Fruit fly (Drosophila melanogaster): ENCODE data around the gene tzn.

tzn gene

DNA sequence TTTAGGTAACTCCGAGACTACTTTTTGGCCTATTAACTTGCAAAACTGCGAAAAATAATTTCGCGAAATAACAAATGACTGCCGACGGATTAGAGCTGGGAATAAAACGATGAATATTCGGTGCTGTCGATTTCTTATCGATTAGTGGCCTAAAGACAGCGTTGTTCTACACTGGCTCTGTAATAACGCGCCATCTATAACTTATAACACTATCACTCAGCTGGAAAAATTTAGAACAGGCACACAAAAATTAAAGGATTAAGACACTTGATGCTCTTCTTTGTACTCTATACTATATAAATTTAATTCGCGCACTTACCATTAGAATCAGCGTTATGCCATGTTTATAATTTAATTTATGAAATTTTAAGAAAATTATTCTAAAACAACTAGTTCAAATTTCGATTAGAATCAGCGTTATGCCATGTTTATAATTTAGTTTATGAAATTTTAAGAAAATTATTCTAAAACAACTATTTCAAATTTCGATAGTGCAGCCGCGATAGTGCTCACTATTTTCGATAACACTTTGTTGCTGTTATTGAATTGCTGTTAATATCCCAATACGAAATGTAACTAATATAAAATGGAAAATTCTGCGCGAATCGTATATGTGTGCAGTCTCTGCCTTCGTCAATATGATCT is 43.1 kb downstream of the tzn start, which contains the start of the genes CSN3 and CG11456 (continued):
- TF ChIP-seq danr (GFP tag; IDR thresholded peaks at IDR 0.05) (no peak), Lpt (GFP tag; optimal IDR thresholded peaks at IDR 0.05) (no peak), CG8281 (tag; optimal IDR thresholded peaks at IDR 0.05) (no peak), ind (GFP tag; optimal IDR thresholded peaks at IDR 0.05) (peak; percentile 56), CG1832 (GFP tag; optimal IDR thresholded peaks at IDR 0.05) (no peak), jing (GFP tag; optimal IDR thresholded peaks at IDR 0.05) (no peak), CG2202 (tag; optimal IDR thresholded peaks at IDR 0.05) (no peak), Doc3 (GFP tag; IDR thresholded peaks at IDR 0.05; ENCODE audit: partially characterized antibody) (peak; percentile 63; the same call in 1 of the 3 replicates), hb (GFP tag; IDR thresholded peaks at IDR 0.05; ENCODE audit: partially characterized antibody) (peak; percentile 50; the same call in 1 of the 3 replicates), tio (GFP tag; optimal IDR thresholded peaks at IDR 0.05) (no peak), CG9876 (GFP tag; optimal IDR thresholded peaks at IDR 0.05) (no peak), lilli (GFP tag; optimal IDR thresholded peaks at IDR 0.05) (peak; percentile 58), bab2 (GFP tag; optimal IDR thresholded peaks at IDR 0.05) (peak; percentile 43), Fer3 (tag; optimal IDR thresholded peaks at IDR 0.05) (peak; percentile 1), Hr39 (optimal IDR thresholded peaks at IDR 0.05) (no peak), insv (GFP tag; optimal IDR thresholded peaks at IDR 0.05) (peak in 1 of 2 experiments; percentile 7), CG10462 (GFP tag; optimal IDR thresholded peaks at IDR 0.05) (no peak), CG10431 (GFP tag; optimal IDR thresholded peaks at IDR 0.05) (no peak), CG8924 (tag; optimal IDR thresholded peaks at IDR 0.05) (no peak), Side (GFP tag; optimal IDR thresholded peaks at IDR 0.05) (peak; percentile 14), Jarid2 (GFP tag; optimal IDR thresholded peaks at IDR 0.05) (no peak), pnt (GFP tag; optimal IDR thresholded peaks at IDR 0.05) (peak; percentile 5), stwl (tag; optimal IDR thresholded peaks at IDR 0.05) (peak; percentile 89), Ets97D (GFP tag; optimal IDR thresholded peaks at IDR 0.05) (peak; percentile 72), CG14710 (tag; optimal IDR thresholded peaks at IDR 0.05) (peak; percentile 60), CG5245 (GFP tag; optimal IDR thresholded peaks at IDR 0.05) (peak; percentile 34), gfzf (GFP tag; optimal IDR thresholded peaks at IDR 0.05) (peak; percentile 21), CG3065 (GFP tag; optimal IDR thresholded peaks at IDR 0.05) (peak; percentile 9), CG14965 (GFP tag; optimal IDR thresholded peaks at IDR 0.05; ENCODE audit: borderline replicate concordance) (no peak), CoRest (tag; optimal IDR thresholded peaks at IDR 0.05) (peak; percentile 58), CG33213 (GFP tag; optimal IDR thresholded peaks at IDR 0.05) (peak; percentile 73), ken (GFP tag; IDR thresholded peaks at IDR 0.05) (peak; percentile 61; the same call in 1 of the 3 replicates), twi (tag; optimal IDR thresholded peaks at IDR 0.05) (no peak), CG14860 (GFP tag; IDR thresholded peaks at IDR 0.05; ENCODE audit: partially characterized antibody) (peak; percentile 46; the same call in 2 of the 3 replicates), lov (optimal IDR thresholded peaks at IDR 0.05) (no peak), lov (GFP tag; IDR thresholded peaks at IDR 0.05) (no peak), cas (GFP tag; IDR thresholded peaks at IDR 0.05) (no peak), Six4 (GFP tag; optimal IDR thresholded peaks at IDR 0.05) (peak; percentile 8), bbx (GFP tag; IDR thresholded peaks at IDR 0.05; ENCODE audit: partially characterized antibody) (peak; percentile 59), sens-2 (GFP tag; IDR thresholded peaks at IDR 0.05) (no peak), CG15073 (GFP tag; optimal IDR thresholded peaks at IDR 0.05) (no peak), bigmax (GFP tag; optimal IDR thresholded peaks at IDR 0.05) (no peak), Ravus (GFP tag; IDR thresholded peaks at IDR 0.05) (no peak), Ada2b (GFP tag; IDR thresholded peaks at IDR 0.05) (peak; percentile 39; the same call in 1 of the 2 replicates), CG3281 (GFP tag; optimal IDR thresholded peaks at IDR 0.05) (peak; percentile 14), klu (GFP tag; IDR thresholded peaks at IDR 0.05) (no peak), CG7987 (GFP tag; optimal IDR thresholded peaks at IDR 0.05) (peak; percentile 31), Kr (GFP tag; optimal IDR thresholded peaks at IDR 0.05) (peak; percentile 85), Bgb (GFP tag; IDR thresholded peaks at IDR 0.05; ENCODE audit: partially characterized antibody) (peak; percentile 72), Dip2 (GFP tag; IDR thresholded peaks at IDR 0.05) (peak; percentile 80)
